Worm (Caenorhabditis elegans) whole organism, late embryonic: ENCODE measurements around the gene oig-2.

Experiments used
- C08G9.2 ChIP-seq: sonication (generic microtip); optimal IDR thresholded peaks from 2 replicates; lab custom pipeline; 2016; ENCODE audit warnings: mild to moderate bottlenecking, missing genetic modification characterization, moderate library complexity, missing compliant biosample characterization
- K02D7.2 ChIP-seq: sonication (generic microtip); optimal IDR thresholded peaks from 2 replicates; lab custom pipeline; 2017; ENCODE audit warnings: mild to moderate bottlenecking, missing genetic modification characterization, missing compliant biosample characterization
- T23F11.4 ChIP-seq: fragments of 200-800 bp; sonication (Bioruptor generic); optimal IDR thresholded peaks from 2 replicates; lab custom pipeline; 2018; ENCODE audit warnings: mild to moderate bottlenecking, missing genetic modification characterization, missing compliant biosample characterization
- Y22D7AL.16 ChIP-seq: sonication (generic microtip); optimal IDR thresholded peaks from 2 replicates; lab custom pipeline; 2016; ENCODE audit warnings: missing genetic modification characterization, missing compliant biosample characterization
- ahr-1 ChIP-seq: sonication (generic microtip); optimal IDR thresholded peaks from 2 replicates; lab custom pipeline; 2016; ENCODE audit warnings: missing genetic modification characterization, missing compliant biosample characterization
- ceh-14 ChIP-seq: sonication (generic microtip); optimal IDR thresholded peaks from 2 replicates; lab custom pipeline; 2016; ENCODE audit warnings: missing genotype, missing genetic modification characterization, missing compliant biosample characterization
- ceh-18 ChIP-seq: sonication (generic microtip); optimal IDR thresholded peaks from 2 replicates; lab custom pipeline; 2016; ENCODE audit warnings: missing genetic modification characterization, missing compliant biosample characterization
- ceh-2 ChIP-seq: sonication (generic microtip); optimal IDR thresholded peaks from 2 replicates; lab custom pipeline; 2016; ENCODE audit warnings: missing genotype, missing genetic modification characterization, missing compliant biosample characterization
- ceh-22 ChIP-seq: sonication (generic microtip); optimal IDR thresholded peaks from 2 replicates; lab custom pipeline; 2017; ENCODE audit warnings: missing biosample characterization, missing genetic modification characterization
- ceh-24 ChIP-seq: sonication (generic microtip); optimal IDR thresholded peaks from 2 replicates; lab custom pipeline; 2016; ENCODE audit warnings: mild to moderate bottlenecking, missing genetic modification characterization, missing compliant biosample characterization
- ceh-30 ChIP-seq: fragments of 150-350 bp; optimal IDR thresholded peaks from 2 replicates; lab custom pipeline; 2014; ENCODE audit warnings: missing biosample characterization, missing genetic modification characterization
- ceh-34 ChIP-seq: sonication (generic microtip); optimal IDR thresholded peaks from 2 replicates; lab custom pipeline; 2016; ENCODE audit warnings: mild to moderate bottlenecking, missing genetic modification characterization, missing compliant biosample characterization
- ceh-48 ChIP-seq: sonication (generic microtip); optimal IDR thresholded peaks from 2 replicates; lab custom pipeline; 2016; ENCODE audit warnings: missing genetic modification characterization, inconsistent platforms, missing compliant biosample characterization
- ceh-6 ChIP-seq: fragments of 200-800 bp; sonication (Bioruptor generic); optimal IDR thresholded peaks from 2 replicates; lab custom pipeline; 2018; ENCODE audit warnings: mild to moderate bottlenecking, missing genetic modification characterization, missing compliant biosample characterization
- ceh-9 ChIP-seq: sonication (generic microtip); optimal IDR thresholded peaks from 2 replicates; lab custom pipeline; 2016; ENCODE audit warnings: mild to moderate bottlenecking, missing genetic modification characterization, inconsistent platforms, missing compliant biosample characterization
- che-1 ChIP-seq: sonication (generic microtip); optimal IDR thresholded peaks from 2 replicates; lab custom pipeline; 2016; ENCODE audit warnings: mild to moderate bottlenecking, missing genetic modification characterization, missing compliant biosample characterization
- dve-1 ChIP-seq: sonication (generic microtip); optimal IDR thresholded peaks from 2 replicates; lab custom pipeline; 2017; ENCODE audit warnings: antibody characterized with exemption, mild to moderate bottlenecking, missing genetic modification characterization, missing compliant biosample characterization
- elt-4 ChIP-seq: sonication (generic microtip); optimal IDR thresholded peaks from 2 replicates; lab custom pipeline; 2016; ENCODE audit warnings: missing genetic modification characterization, missing compliant biosample characterization
- ets-4 ChIP-seq: sonication (generic microtip); optimal IDR thresholded peaks from 2 replicates; lab custom pipeline; 2016; ENCODE audit warnings: missing genetic modification characterization, missing compliant biosample characterization
- eyg-1 ChIP-seq: sonication (generic microtip); optimal IDR thresholded peaks from 2 replicates; lab custom pipeline; 2016; ENCODE audit warnings: missing genotype, missing genetic modification characterization, missing compliant biosample characterization
- fax-1 ChIP-seq: sonication (generic microtip); optimal IDR thresholded peaks from 2 replicates; lab custom pipeline; 2016; ENCODE audit warnings: missing genotype, missing genetic modification characterization, missing compliant biosample characterization
- fkh-6 ChIP-seq: sonication (generic microtip); optimal IDR thresholded peaks from 2 replicates; lab custom pipeline; 2016; ENCODE audit warnings: missing genetic modification characterization, missing compliant biosample characterization
- hlh-13 ChIP-seq: fragments of 200-800 bp; sonication (Bioruptor generic); optimal IDR thresholded peaks from 2 replicates; lab custom pipeline; 2018; ENCODE audit warnings: mild to moderate bottlenecking, missing genetic modification characterization, missing compliant biosample characterization
- hlh-15 ChIP-seq: sonication (generic microtip); optimal IDR thresholded peaks from 2 replicates; lab custom pipeline; 2016; ENCODE audit warnings: missing genetic modification characterization, missing compliant biosample characterization
- hlh-30 ChIP-seq: sonication (generic microtip); optimal IDR thresholded peaks from 2 replicates; lab custom pipeline; 2017; ENCODE audit warnings: antibody characterized with exemption, missing genetic modification characterization, missing compliant biosample characterization; ENCODE audit not compliant: insufficient read depth
- hlh-6 ChIP-seq: sonication (generic microtip); optimal IDR thresholded peaks from 2 replicates; lab custom pipeline; 2016; ENCODE audit warnings: missing genotype, missing genetic modification characterization, missing compliant biosample characterization
- hlh-8 ChIP-seq: sonication (generic microtip); optimal IDR thresholded peaks from 2 replicates; lab custom pipeline; 2016; ENCODE audit warnings: missing genotype, missing genetic modification characterization, missing compliant biosample characterization
- lim-6 ChIP-seq: sonication (generic microtip); optimal IDR thresholded peaks from 2 replicates; lab custom pipeline; 2016; ENCODE audit warnings: missing genetic modification characterization, missing compliant biosample characterization
- lin-11 ChIP-seq: fragments of 200-800 bp; sonication (Bioruptor generic); optimal IDR thresholded peaks from 2 replicates; lab custom pipeline; 2018; ENCODE audit warnings: mild to moderate bottlenecking, missing genetic modification characterization, missing compliant biosample characterization
- madf-2 ChIP-seq: sonication (generic microtip); optimal IDR thresholded peaks from 2 replicates; lab custom pipeline; 2017; ENCODE audit warnings: missing genetic modification characterization, missing compliant biosample characterization
- mec-3 ChIP-seq: sonication (generic microtip); optimal IDR thresholded peaks from 2 replicates; lab custom pipeline; 2016; ENCODE audit warnings: borderline replicate concordance, missing genetic modification characterization, missing compliant biosample characterization
- nfya-1 ChIP-seq: sonication (generic microtip); optimal IDR thresholded peaks from 2 replicates; lab custom pipeline; 2017; ENCODE audit warnings: missing genetic modification characterization, mild to moderate bottlenecking, missing compliant biosample characterization, antibody characterized with exemption, moderate library complexity
- nhr-11 ChIP-seq: fragments of 150-350 bp; optimal IDR thresholded peaks from 2 replicates; lab custom pipeline; 2014; ENCODE audit warnings: missing biosample characterization, missing genetic modification characterization
- nhr-232 ChIP-seq: sonication (generic microtip); optimal IDR thresholded peaks from 2 replicates; lab custom pipeline; 2016; ENCODE audit warnings: missing genetic modification characterization, missing compliant biosample characterization
- pat-9 ChIP-seq: fragments of 200-800 bp; sonication (Bioruptor generic); optimal IDR thresholded peaks from 2 replicates; lab custom pipeline; 2018; ENCODE audit warnings: mild to moderate bottlenecking, missing genetic modification characterization, moderate library complexity, missing compliant biosample characterization
- pqm-1 ChIP-seq: sonication (generic microtip); optimal IDR thresholded peaks from 2 replicates; lab custom pipeline; 2016; ENCODE audit warnings: missing genetic modification characterization, missing compliant biosample characterization
- sdc-2 ChIP-seq: sonication (generic microtip); optimal IDR thresholded peaks from 2 replicates; lab custom pipeline; 2016; ENCODE audit warnings: missing genotype, missing genetic modification characterization, missing compliant biosample characterization
- sox-2 ChIP-seq: fragments of 200-800 bp; sonication (Bioruptor generic); IDR thresholded peaks from 2 replicates; pipeline ENCODE4 v1.3.6; 2022; ENCODE audit warnings: missing genetic modification reagents, missing genetic modification characterization, missing compliant biosample characterization
- syd-9 ChIP-seq: sonication (generic microtip); optimal IDR thresholded peaks from 2 replicates; lab custom pipeline; 2016; ENCODE audit warnings: mild to moderate bottlenecking, missing genetic modification characterization, moderate library complexity, missing compliant biosample characterization
- tbx-7 ChIP-seq: sonication (generic microtip); optimal IDR thresholded peaks from 2 replicates; lab custom pipeline; 2016; ENCODE audit warnings: missing genotype, missing genetic modification characterization, missing compliant biosample characterization
- unc-42 ChIP-seq: sonication (generic microtip); optimal IDR thresholded peaks from 2 replicates; lab custom pipeline; 2016; ENCODE audit warnings: missing genotype, missing genetic modification characterization, missing compliant biosample characterization
- unc-55 ChIP-seq: sonication (generic microtip); optimal IDR thresholded peaks from 2 replicates; lab custom pipeline; 2017; ENCODE audit warnings: missing biosample characterization, missing genetic modification reagents, missing genetic modification characterization
- zip-5 ChIP-seq: sonication (generic microtip); optimal IDR thresholded peaks from 2 replicates; lab custom pipeline; 2016; ENCODE audit warnings: missing genetic modification characterization, missing compliant biosample characterization
- ztf-16 ChIP-seq: sonication (generic microtip); optimal IDR thresholded peaks from 2 replicates; lab custom pipeline; 2017; ENCODE audit warnings: missing genetic modification characterization, missing compliant biosample characterization

Gene oig-2

DNA sequence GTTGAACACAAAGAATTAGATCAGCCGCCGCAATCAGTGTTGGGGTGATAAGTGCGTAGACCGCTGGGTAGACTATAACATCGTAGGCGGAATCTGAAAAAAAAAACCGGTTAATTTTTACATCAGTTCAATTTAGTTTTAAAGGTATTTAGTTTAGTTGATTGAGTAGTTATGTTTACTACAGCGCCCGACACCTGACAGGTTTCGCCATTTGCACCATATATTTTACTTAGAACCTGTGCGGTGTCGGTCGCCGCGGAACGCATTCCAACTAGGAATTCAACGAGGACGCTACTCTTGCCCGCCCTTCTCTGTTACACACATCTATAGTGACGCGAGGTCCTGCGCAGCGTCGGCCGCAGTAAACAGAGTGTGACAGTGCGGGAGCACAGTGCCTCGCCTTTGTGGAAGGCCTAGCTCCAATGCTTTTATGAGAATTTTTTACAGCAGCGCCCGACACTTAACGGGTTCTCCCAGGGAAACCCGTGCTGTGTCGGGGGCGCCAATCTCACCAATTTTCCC, 39.5 kb downstream of the oig-2 start:
- TF ChIP-seq sdc-2 (no peak), ceh-22 (tag; lab: Kevin White, UChicago) (no peak), hlh-6 (tag; lab: Kevin White, UChicago) (peak; percentile 20), dve-1 (tag; lab: Kevin White, UChicago) (no peak)

DNA sequence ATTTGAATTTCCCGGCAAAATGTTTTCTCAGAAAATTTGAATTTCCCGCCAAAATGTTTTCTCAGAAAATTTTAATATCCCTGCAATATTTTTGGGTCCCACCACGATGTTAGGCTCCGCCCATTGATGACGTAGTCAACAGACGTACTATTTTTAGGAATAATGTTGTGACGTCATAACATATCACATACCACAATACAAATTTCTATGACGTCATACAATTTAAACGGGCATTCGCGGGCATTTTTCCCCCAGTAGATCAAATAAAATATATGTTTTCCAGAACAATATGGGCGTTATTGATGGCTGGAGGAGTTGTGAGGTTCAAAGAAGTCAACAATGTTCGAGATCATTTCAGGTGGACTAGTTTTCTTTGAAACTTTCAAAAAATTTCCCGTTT, 41.7 kb downstream of the oig-2 start:
- TF ChIP-seq fax-1 (no peak), hlh-8 (tag; lab: Kevin White, UChicago) (no peak), ztf-16 (tag; lab: Kevin White, UChicago) (no peak)

DNA sequence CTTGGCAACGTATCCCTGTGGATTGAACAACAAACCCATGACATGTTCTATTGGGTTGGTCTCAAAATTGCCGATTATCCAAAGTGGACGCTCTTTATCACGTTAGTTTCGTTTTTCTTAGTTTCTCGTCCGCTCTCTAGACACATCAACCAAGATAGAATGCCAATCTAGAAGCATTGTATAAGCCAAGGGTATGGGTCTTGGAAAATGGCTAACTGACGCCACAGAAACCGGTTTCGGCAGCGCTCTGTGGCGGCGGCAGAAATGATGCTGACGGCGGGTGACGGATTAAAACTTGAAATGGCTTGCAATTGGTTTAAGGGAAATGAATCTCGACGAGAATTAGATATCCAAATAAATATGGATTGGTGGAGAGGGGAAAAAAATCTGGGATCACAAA, 42.4 kb downstream of the oig-2 start:
- TF ChIP-seq hlh-13 (GFP tag; lab: Kevin White, UChicago): no peak
- TF ChIP-seq hlh-6 (tag; lab: Kevin White, UChicago): no peak
- TF ChIP-seq lin-11 (tag; lab: Kevin White, UChicago): no peak

DNA sequence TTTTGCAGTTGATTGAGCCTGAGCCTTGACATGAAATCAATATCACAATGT, 42.6 kb downstream of the oig-2 start, which contains the start of gene ptr-18:
TSS of gene ptr-18 (plus strand) at position 9 of the 51 bp plus-strand sequence.
- TF ChIP-seq ahr-1 (tag; lab: Kevin White, UChicago) (no peak), pat-9 (no peak), unc-55 (GFP tag; lab: Kevin White, UChicago) (no peak), nhr-11 (tag; lab: Kevin White, UChicago) (no peak), ceh-6 (GFP tag; lab: Kevin White, UChicago) (no peak), T23F11.4 (GFP tag; lab: Kevin White, UChicago) (no peak), hlh-8 (tag; lab: Kevin White, UChicago) (no peak), eyg-1 (tag; lab: Kevin White, UChicago) (no peak), nfya-1 (tag; lab: Kevin White, UChicago) (no peak), mec-3 (tag; lab: Kevin White, UChicago) (no peak)

DNA sequence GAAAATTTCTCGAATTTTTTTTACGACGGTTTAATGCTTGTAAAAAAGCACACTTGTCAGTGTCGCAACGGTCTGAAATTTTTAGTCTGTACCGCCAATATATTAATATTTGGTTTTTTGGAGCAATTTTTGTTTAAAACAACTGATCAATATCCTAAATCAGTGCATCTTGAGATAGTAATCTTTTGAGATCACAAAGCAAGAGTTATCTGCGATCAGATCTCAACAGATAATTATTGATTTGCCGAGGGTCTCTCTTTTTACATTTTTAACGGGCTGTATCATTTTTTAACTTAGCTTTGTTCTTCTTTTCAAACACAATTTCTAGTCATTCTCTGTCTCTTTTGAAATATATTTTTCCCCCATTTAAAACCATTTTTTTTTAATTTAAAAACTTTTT, 42.8 kb downstream of the oig-2 start:
- TF ChIP-seq Y22D7AL.16 (tag; lab: Kevin White, UChicago) (no peak), zip-5 (tag; lab: Kevin White, UChicago) (no peak), ceh-24 (tag; lab: Kevin White, UChicago) (no peak), syd-9 (tag; lab: Kevin White, UChicago) (no peak), madf-2 (tag; lab: Kevin White, UChicago) (no peak), nhr-232 (no peak), unc-55 (GFP tag; lab: Kevin White, UChicago) (no peak), C08G9.2 (no peak), ceh-9 (tag; lab: Kevin White, UChicago) (no peak), pqm-1 (tag; lab: Kevin White, UChicago) (no peak), lim-6 (tag; lab: Kevin White, UChicago) (no peak), che-1 (tag; lab: Kevin White, UChicago) (no peak), hlh-30 (no peak), ets-4 (tag; lab: Kevin White, UChicago) (no peak), ceh-2 (tag; lab: Kevin White, UChicago) (no peak), sox-2 (GFP tag; lab: Robert Waterston, UW) (no peak), ceh-14 (tag; lab: Kevin White, UChicago) (no peak)
- TF ChIP-seq, all 69 proteins: peak for 0

DNA sequence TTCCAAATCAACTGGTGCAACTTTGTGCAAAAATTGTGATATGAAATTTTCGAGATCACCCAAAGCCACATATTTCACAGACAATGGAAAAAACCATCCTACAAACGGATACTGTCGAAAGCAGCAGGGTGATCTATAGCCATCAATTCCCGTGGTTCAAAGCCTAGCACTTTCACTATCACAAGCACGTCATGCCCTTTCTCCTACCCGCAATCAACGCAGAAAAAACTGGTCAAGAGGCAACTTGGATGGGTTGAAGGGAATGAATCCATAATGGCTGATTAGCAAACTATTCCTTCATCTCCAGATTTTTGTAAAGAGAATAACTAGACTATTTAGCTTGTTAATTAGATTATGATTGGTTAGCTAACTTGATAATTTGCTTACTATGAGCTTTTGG, 46.2 kb downstream of the oig-2 start:
- no peak for TF ChIP-seq hlh-15 (tag; lab: Kevin White, UChicago)
- no peak for TF ChIP-seq elt-4 (tag; lab: Kevin White, UChicago)
- no peak for TF ChIP-seq ceh-48 (tag; lab: Kevin White, UChicago)
- no peak for TF ChIP-seq lin-11 (tag; lab: Kevin White, UChicago)
- TF ChIP-seq fkh-6: no peak
- TF ChIP-seq hlh-13 (GFP tag; lab: Kevin White, UChicago): no peak
- no peak for TF ChIP-seq C08G9.2
- no peak for TF ChIP-seq ceh-34 (tag; lab: Kevin White, UChicago)
- TF ChIP-seq K02D7.2 (tag; lab: Kevin White, UChicago): no peak
- TF ChIP-seq T23F11.4 (GFP tag; lab: Kevin White, UChicago): no peak
- TF ChIP-seq lim-6 (tag; lab: Kevin White, UChicago): no peak
- TF ChIP-seq ceh-18 (tag; lab: Kevin White, UChicago): no peak
- no peak for TF ChIP-seq Y22D7AL.16 (tag; lab: Kevin White, UChicago)
- TF ChIP-seq ceh-30 (tag; lab: Kevin White, UChicago): no peak
- no peak for TF ChIP-seq tbx-7 (tag; lab: Kevin White, UChicago)
- TF ChIP-seq syd-9 (tag; lab: Kevin White, UChicago): no peak
- no peak for TF ChIP-seq unc-42 (tag; lab: Kevin White, UChicago)
- no peak for TF ChIP-seq ztf-16 (tag; lab: Kevin White, UChicago)
- no peak for TF ChIP-seq mec-3 (tag; lab: Kevin White, UChicago)
